Fruit fly (Drosophila melanogaster): ENCODE data around the gene TTLL3B.

The TTLL3B gene

DNA sequence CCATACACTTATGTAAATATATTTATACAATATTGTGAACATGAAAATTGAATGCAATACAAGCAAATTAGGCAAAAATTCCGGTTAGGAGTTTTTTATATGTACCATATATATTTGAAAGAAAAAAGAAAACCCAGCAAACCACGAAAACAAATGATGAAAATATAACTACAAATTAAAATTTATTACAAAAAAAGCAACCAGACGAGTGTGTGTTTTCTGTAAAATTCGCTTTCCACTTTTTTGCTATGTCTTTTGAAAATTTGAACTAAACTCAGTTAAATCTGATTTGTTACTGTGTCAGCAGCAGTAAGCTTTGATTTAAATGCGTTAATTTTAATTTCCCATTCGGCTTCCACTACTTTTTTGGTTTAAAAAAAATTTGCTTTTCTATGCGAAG, at the start of gene TTLL3B:
TTLL3B (plus strand) TSS at position 301 of the 400 bp plus-strand sequence.
- TF ChIP-seq ss (GFP tag; optimal IDR thresholded peaks at IDR 0.05) (no peak), CG6276 (GFP tag; optimal IDR thresholded peaks at IDR 0.05) (no peak), Ets21C (GFP tag; optimal IDR thresholded peaks at IDR 0.05) (no peak), achi (GFP tag; optimal IDR thresholded peaks at IDR 0.05) (no peak), Smox (GFP tag; optimal IDR thresholded peaks at IDR 0.05) (no peak), CG11762 (GFP tag; optimal IDR thresholded peaks at IDR 0.05; ENCODE audit: insufficient read depth) (no peak), CG6792 (GFP tag; optimal IDR thresholded peaks at IDR 0.05) (no peak), CG7368 (GFP tag; optimal IDR thresholded peaks at IDR 0.05) (no peak), Sox14 (GFP tag; optimal IDR thresholded peaks at IDR 0.05) (no peak)

DNA sequence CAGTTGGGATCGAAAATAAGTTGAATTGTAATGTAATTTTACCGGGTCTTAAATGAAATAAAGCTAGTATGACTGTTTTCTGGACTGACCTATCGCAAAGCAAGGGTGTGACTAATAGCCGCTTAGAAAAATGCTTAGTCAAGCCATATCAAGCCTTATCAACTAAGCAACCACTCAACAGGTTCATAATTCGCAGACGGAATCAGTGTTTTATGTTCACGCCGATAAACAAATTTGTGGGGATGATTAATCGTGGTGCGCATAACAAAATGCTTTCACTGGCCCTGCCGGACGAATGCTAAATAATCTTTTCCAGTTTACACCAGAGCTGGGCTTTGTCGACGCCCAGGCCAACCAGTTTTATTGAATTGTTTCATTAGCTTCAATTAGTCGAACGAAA, 49.8 kb upstream of the TTLL3B start:
- no peak for TF ChIP-seq CG3919 (GFP tag; optimal IDR thresholded peaks at IDR 0.05)
- peak; percentile 45 for TF ChIP-seq fkh (GFP tag; optimal IDR thresholded peaks at IDR 0.05)

DNA sequence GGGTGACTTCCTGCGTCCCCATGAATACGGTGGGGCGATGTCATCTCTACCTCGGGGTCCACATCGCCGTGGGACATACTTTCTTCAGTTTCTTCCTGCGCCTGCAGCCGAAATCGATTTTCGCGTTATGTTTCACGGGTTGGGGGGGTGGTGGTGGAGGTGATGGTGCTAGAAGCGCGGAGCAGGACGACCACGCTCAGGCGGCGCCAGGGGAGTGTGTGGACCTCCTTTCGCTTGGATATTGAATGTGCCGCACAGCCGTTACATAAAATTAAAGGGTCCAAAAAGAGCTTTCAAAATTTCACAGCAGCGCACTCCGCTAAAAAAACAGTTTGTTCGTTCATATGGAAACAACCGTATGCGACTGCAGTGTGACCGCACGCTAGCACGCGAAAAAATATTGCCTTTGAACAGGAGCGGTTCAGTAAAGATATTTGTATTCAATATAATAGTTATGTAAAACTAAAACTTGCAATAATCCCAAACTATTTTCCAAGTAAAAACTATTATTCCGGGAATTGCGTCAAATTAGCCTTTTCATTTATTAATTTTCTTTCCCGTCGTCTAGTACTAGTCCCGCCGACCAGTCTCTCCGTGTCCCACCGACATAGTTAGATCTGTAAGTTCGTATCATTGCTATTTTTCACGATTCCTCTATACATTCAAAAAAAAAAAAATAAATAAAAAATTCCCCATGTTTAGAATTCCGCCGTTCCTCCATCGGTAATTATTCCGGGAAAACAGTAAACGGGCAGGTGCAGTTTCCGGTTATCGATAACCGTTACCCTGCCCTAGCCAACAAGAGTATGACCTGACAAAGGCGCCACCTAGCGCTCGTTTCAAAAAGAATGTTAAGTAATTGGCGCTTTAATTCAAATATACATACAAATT, 48.4 kb upstream of the TTLL3B start, which contains the start of gene Nhe3:
Nhe3 (minus strand) TSS at position 373 of the 891 bp plus-strand sequence.
- TF ChIP-seq CG9139 (GFP tag; optimal IDR thresholded peaks at IDR 0.05): no peak
- TF ChIP-seq pdm3 (GFP tag; optimal IDR thresholded peaks at IDR 0.05): peak; percentile 32
- peak; percentile 71 for TF ChIP-seq CG3032 (tag; optimal IDR thresholded peaks at IDR 0.05)
- no peak for TF ChIP-seq CG3919 (GFP tag; optimal IDR thresholded peaks at IDR 0.05)
- peak; percentile 80 for TF ChIP-seq eg (GFP tag; IDR thresholded peaks at IDR 0.05)
- no peak for TF ChIP-seq CG10631 (GFP tag; optimal IDR thresholded peaks at IDR 0.05)
- TF ChIP-seq Ets96B (tag; optimal IDR thresholded peaks at IDR 0.05): no peak
- TF ChIP-seq Eip75B (GFP tag; optimal IDR thresholded peaks at IDR 0.05): peak; percentile 50
- TF ChIP-seq cyc (GFP tag; optimal IDR thresholded peaks at IDR 0.05): peak; percentile 82
- peak; percentile 94 for TF ChIP-seq Eip78C (GFP tag)
- peak; percentile 80 for TF ChIP-seq Hr4 (GFP tag; optimal IDR thresholded peaks at IDR 0.05)
- peak; percentile 81 for TF ChIP-seq CG34406 (GFP tag; optimal IDR thresholded peaks at IDR 0.05)
- peak; percentile 81 for TF ChIP-seq topi (GFP tag; optimal IDR thresholded peaks at IDR 0.05)
- TF ChIP-seq CG6276 (GFP tag; optimal IDR thresholded peaks at IDR 0.05): no peak
- peak; percentile 71 for TF ChIP-seq Sox15 (GFP tag; optimal IDR thresholded peaks at IDR 0.05)
- TF ChIP-seq CG16779 (tag; optimal IDR thresholded peaks at IDR 0.05): no peak
- no peak for TF ChIP-seq achi (GFP tag; optimal IDR thresholded peaks at IDR 0.05)
- TF ChIP-seq Sox14 (GFP tag; optimal IDR thresholded peaks at IDR 0.05): peak; percentile 84
- peak; percentile 94 for TF ChIP-seq CG11902 (GFP tag; optimal IDR thresholded peaks at IDR 0.05)
- peak; percentile 80; the same call in 2 of the 3 replicates for TF ChIP-seq CG6163 (GFP tag; IDR thresholded peaks at IDR 0.05)
- TF ChIP-seq dsx (GFP tag; optimal IDR thresholded peaks at IDR 0.05; ENCODE audit: poor library complexity, severe bottlenecking): no peak
- no peak for TF ChIP-seq spab (GFP tag; optimal IDR thresholded peaks at IDR 0.05)
- peak; percentile 89 for TF ChIP-seq esn (GFP tag; optimal IDR thresholded peaks at IDR 0.05)
- TF ChIP-seq CG15336 (GFP tag; IDR thresholded peaks at IDR 0.05): peak; percentile 61; the same call in 1 of the 2 replicates
- peak; percentile 85 for TF ChIP-seq CG31627 (GFP tag; optimal IDR thresholded peaks at IDR 0.05)
- peak in 1 of 2 experiments; percentile 29 for TF ChIP-seq salr (GFP tag; optimal IDR thresholded peaks at IDR 0.05)
- peak; percentile 85 for TF ChIP-seq CG1621 (tag; optimal IDR thresholded peaks at IDR 0.05)
- peak; percentile 25 for TF ChIP-seq Eip93F (GFP tag; optimal IDR thresholded peaks at IDR 0.05)
- peak; percentile 73 for TF ChIP-seq CG8632 (GFP tag; optimal IDR thresholded peaks at IDR 0.05)
- TF ChIP-seq dac (GFP tag; optimal IDR thresholded peaks at IDR 0.05): peak; percentile 45
- TF ChIP-seq fd85E (GFP tag; optimal IDR thresholded peaks at IDR 0.05): no peak
- TF ChIP-seq Blimp-1 (GFP tag; optimal IDR thresholded peaks at IDR 0.05): peak; percentile 42
- TF ChIP-seq net (GFP tag; optimal IDR thresholded peaks at IDR 0.05): no peak
- TF ChIP-seq vri (GFP tag; optimal IDR thresholded peaks at IDR 0.05): peak; percentile 63
- TF ChIP-seq lz (GFP tag; optimal IDR thresholded peaks at IDR 0.05): peak; percentile 90
- peak; percentile 82 for TF ChIP-seq acj6 (GFP tag; optimal IDR thresholded peaks at IDR 0.05)
- peak; percentile 62; the same call in 1 of the 2 replicates for TF ChIP-seq CG11294 (GFP tag; IDR thresholded peaks at IDR 0.05)
- no peak for TF ChIP-seq Lpt (GFP tag; optimal IDR thresholded peaks at IDR 0.05)
- TF ChIP-seq fd59A (GFP tag; optimal IDR thresholded peaks at IDR 0.05): peak; percentile 27

Data from whole organism, prepupa.